Worm (Caenorhabditis elegans) whole organism, late embryonic: ENCODE data around the gene nhr-204.

Experiments
- K02D7.2 ChIP-seq: sonication (generic microtip); optimal IDR thresholded peaks from 2 replicates; lab custom pipeline; 2017; ENCODE audit warnings: mild to moderate bottlenecking, missing genetic modification characterization, missing compliant biosample characterization
- Y22D7AL.16 ChIP-seq: sonication (generic microtip); optimal IDR thresholded peaks from 2 replicates; lab custom pipeline; 2016; ENCODE audit warnings: missing genetic modification characterization, missing compliant biosample characterization
- ahr-1 ChIP-seq: sonication (generic microtip); optimal IDR thresholded peaks from 2 replicates; lab custom pipeline; 2016; ENCODE audit warnings: missing genetic modification characterization, missing compliant biosample characterization
- ceh-14 ChIP-seq: sonication (generic microtip); optimal IDR thresholded peaks from 2 replicates; lab custom pipeline; 2016; ENCODE audit warnings: missing genotype, missing genetic modification characterization, missing compliant biosample characterization
- ceh-18 ChIP-seq: sonication (generic microtip); optimal IDR thresholded peaks from 2 replicates; lab custom pipeline; 2016; ENCODE audit warnings: missing genetic modification characterization, missing compliant biosample characterization
- ceh-19 ChIP-seq: fragments of 200-800 bp; sonication (Bioruptor generic); optimal IDR thresholded peaks from 2 replicates; lab custom pipeline; 2018; ENCODE audit warnings: mild to moderate bottlenecking, missing genetic modification characterization, missing compliant biosample characterization
- ceh-30 ChIP-seq: fragments of 150-350 bp; optimal IDR thresholded peaks from 2 replicates; lab custom pipeline; 2014; ENCODE audit warnings: missing biosample characterization, missing genetic modification characterization
- ceh-31 ChIP-seq: sonication (generic microtip); optimal IDR thresholded peaks from 2 replicates; lab custom pipeline; 2016; ENCODE audit warnings: missing genetic modification characterization, missing compliant biosample characterization
- ceh-45 ChIP-seq: fragments of 200-800 bp; sonication (Bioruptor generic); IDR thresholded peaks from 2 replicates; pipeline ENCODE4 v1.3.6; 2022; ENCODE audit warnings: missing genetic modification reagents, missing genetic modification characterization, missing compliant biosample characterization
- che-1 ChIP-seq: sonication (generic microtip); optimal IDR thresholded peaks from 2 replicates; lab custom pipeline; 2016; ENCODE audit warnings: mild to moderate bottlenecking, missing genetic modification characterization, missing compliant biosample characterization
- dmd-4 ChIP-seq: sonication (generic microtip); optimal IDR thresholded peaks from 2 replicates; lab custom pipeline; 2016; ENCODE audit warnings: borderline replicate concordance, missing genetic modification characterization, missing compliant biosample characterization
- dve-1 ChIP-seq: sonication (generic microtip); optimal IDR thresholded peaks from 2 replicates; lab custom pipeline; 2017; ENCODE audit warnings: antibody characterized with exemption, mild to moderate bottlenecking, missing genetic modification characterization, missing compliant biosample characterization
- ets-4 ChIP-seq: sonication (generic microtip); optimal IDR thresholded peaks from 2 replicates; lab custom pipeline; 2016; ENCODE audit warnings: missing genetic modification characterization, missing compliant biosample characterization
- eyg-1 ChIP-seq: sonication (generic microtip); optimal IDR thresholded peaks from 2 replicates; lab custom pipeline; 2016; ENCODE audit warnings: missing genotype, missing genetic modification characterization, missing compliant biosample characterization
- fkh-6 ChIP-seq: sonication (generic microtip); optimal IDR thresholded peaks from 2 replicates; lab custom pipeline; 2016; ENCODE audit warnings: missing genetic modification characterization, missing compliant biosample characterization
- gmeb-2 ChIP-seq: sonication (generic microtip); optimal IDR thresholded peaks from 2 replicates; lab custom pipeline; 2016; ENCODE audit warnings: missing genetic modification characterization, inconsistent platforms, missing compliant biosample characterization
- hlh-15 ChIP-seq: sonication (generic microtip); optimal IDR thresholded peaks from 2 replicates; lab custom pipeline; 2016; ENCODE audit warnings: missing genetic modification characterization, missing compliant biosample characterization
- hlh-8 ChIP-seq: sonication (generic microtip); optimal IDR thresholded peaks from 2 replicates; lab custom pipeline; 2016; ENCODE audit warnings: missing genotype, missing genetic modification characterization, missing compliant biosample characterization
- lim-6 ChIP-seq: sonication (generic microtip); optimal IDR thresholded peaks from 2 replicates; lab custom pipeline; 2016; ENCODE audit warnings: missing genetic modification characterization, missing compliant biosample characterization
- lin-11 ChIP-seq: fragments of 200-800 bp; sonication (Bioruptor generic); optimal IDR thresholded peaks from 2 replicates; lab custom pipeline; 2018; ENCODE audit warnings: mild to moderate bottlenecking, missing genetic modification characterization, missing compliant biosample characterization
- mec-3 ChIP-seq: sonication (generic microtip); optimal IDR thresholded peaks from 2 replicates; lab custom pipeline; 2016; ENCODE audit warnings: borderline replicate concordance, missing genetic modification characterization, missing compliant biosample characterization
- nhr-11 ChIP-seq: fragments of 150-350 bp; optimal IDR thresholded peaks from 2 replicates; lab custom pipeline; 2014; ENCODE audit warnings: missing biosample characterization, missing genetic modification characterization
- npax-4 ChIP-seq: sonication (generic microtip); optimal IDR thresholded peaks from 2 replicates; lab custom pipeline; 2016; ENCODE audit warnings: missing genetic modification characterization, missing compliant biosample characterization
- odd-2 ChIP-seq: sonication (generic microtip); optimal IDR thresholded peaks from 2 replicates; lab custom pipeline; 2017; ENCODE audit warnings: antibody characterized with exemption, mild to moderate bottlenecking, missing genetic modification characterization, missing compliant biosample characterization
- pag-3 ChIP-seq: sonication (generic microtip); optimal IDR thresholded peaks from 2 replicates; lab custom pipeline; 2016; ENCODE audit warnings: missing compliant biosample characterization, missing genetic modification characterization, borderline replicate concordance
- pax-1 ChIP-seq: fragments of 150-350 bp; optimal IDR thresholded peaks from 2 replicates; lab custom pipeline; 2014; ENCODE audit warnings: missing biosample characterization, missing genetic modification characterization
- pha-2 ChIP-seq: sonication (generic microtip); optimal IDR thresholded peaks from 2 replicates; lab custom pipeline; 2017; ENCODE audit warnings: mild to moderate bottlenecking, missing genetic modification characterization, missing compliant biosample characterization
- pha-4 ChIP-seq: fragments of 150-350 bp; optimal IDR thresholded peaks from 2 replicates; lab custom pipeline; 2018; ENCODE audit warnings: missing biosample characterization, missing genetic modification reagents, missing genetic modification characterization
- pqm-1 ChIP-seq: sonication (generic microtip); optimal IDR thresholded peaks from 2 replicates; lab custom pipeline; 2016; ENCODE audit warnings: missing genetic modification characterization, missing compliant biosample characterization
- pros-1 ChIP-seq: fragments of 150-350 bp; optimal IDR thresholded peaks from 2 replicates; lab custom pipeline; 2014; ENCODE audit warnings: missing biosample characterization, missing genetic modification reagents, missing genetic modification characterization
- sox-2 ChIP-seq: fragments of 200-800 bp; sonication (Bioruptor generic); IDR thresholded peaks from 2 replicates; pipeline ENCODE4 v1.3.6; 2022; ENCODE audit warnings: missing genetic modification reagents, missing genetic modification characterization, missing compliant biosample characterization
- syd-9 ChIP-seq: sonication (generic microtip); optimal IDR thresholded peaks from 2 replicates; lab custom pipeline; 2016; ENCODE audit warnings: mild to moderate bottlenecking, missing genetic modification characterization, moderate library complexity, missing compliant biosample characterization
- tbx-7 ChIP-seq: sonication (generic microtip); optimal IDR thresholded peaks from 2 replicates; lab custom pipeline; 2016; ENCODE audit warnings: missing genotype, missing genetic modification characterization, missing compliant biosample characterization
- unc-42 ChIP-seq: sonication (generic microtip); optimal IDR thresholded peaks from 2 replicates; lab custom pipeline; 2016; ENCODE audit warnings: missing genotype, missing genetic modification characterization, missing compliant biosample characterization
- zip-5 ChIP-seq: sonication (generic microtip); optimal IDR thresholded peaks from 2 replicates; lab custom pipeline; 2016; ENCODE audit warnings: missing genetic modification characterization, missing compliant biosample characterization

nhr-204 gene

DNA sequence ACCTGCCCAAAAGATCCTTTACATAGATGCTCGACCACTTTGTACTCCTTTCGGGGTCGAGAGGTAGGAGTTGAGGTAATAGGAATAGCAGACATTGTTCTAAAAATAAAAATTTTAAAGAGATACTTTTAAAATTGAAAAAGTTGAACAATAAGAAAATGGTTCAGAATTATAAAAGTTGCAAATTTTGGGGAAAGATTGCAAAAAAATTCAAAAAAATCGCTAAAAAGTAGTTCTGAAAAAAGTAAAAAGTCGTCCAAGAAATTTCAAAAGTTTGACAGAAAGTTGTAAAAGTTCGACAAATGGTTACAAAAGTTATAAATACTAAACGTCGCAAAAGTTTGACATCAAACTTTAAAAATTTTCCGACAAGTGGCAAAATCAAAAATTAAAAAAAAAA lies 20.5 kb downstream of the nhr-204 start, which contains the start of gene R02C2.1:
Gene R02C2.1, minus strand, starts transcription at position 101 of the 400 bp plus-strand sequence.
- TF ChIP-seq ets-4 (tag; lab: Kevin White, UChicago) (no peak), gmeb-2 (tag; lab: Kevin White, UChicago) (no peak), hlh-8 (tag; lab: Kevin White, UChicago) (no peak), odd-2 (tag; lab: Kevin White, UChicago) (no peak), ceh-19 (GFP tag; lab: Kevin White, UChicago) (no peak), mec-3 (no peak), pha-2 (tag; lab: Kevin White, UChicago) (no peak), K02D7.2 (no peak), syd-9 (tag; lab: Kevin White, UChicago) (no peak), ceh-14 (tag; lab: Kevin White, UChicago) (no peak)
- TF ChIP-seq, all 69 proteins: peak for 0

DNA sequence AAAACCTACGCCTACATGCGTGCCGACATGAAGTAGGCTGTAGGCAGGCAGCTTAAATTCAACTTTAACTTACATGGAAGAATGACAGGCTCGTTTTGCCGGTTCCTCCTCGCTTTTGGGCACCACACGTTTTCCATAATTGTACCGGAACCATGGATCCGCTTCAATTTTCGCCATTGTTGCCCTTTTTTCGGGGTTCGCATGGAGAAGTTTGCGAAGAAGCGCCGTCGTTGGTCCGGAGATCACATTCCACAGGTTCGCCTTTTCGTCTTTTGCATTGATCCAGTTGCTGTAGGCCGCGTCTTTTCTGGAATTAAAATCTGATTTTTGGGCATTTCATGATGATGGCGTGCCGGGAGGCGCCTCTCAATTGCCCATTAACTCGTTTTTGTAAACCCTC lies 21.6 kb downstream of the nhr-204 start:
- TF ChIP-seq ceh-14 (tag; lab: Kevin White, UChicago) = no peak
- TF ChIP-seq dmd-4 (tag; lab: Kevin White, UChicago) = no peak
- no peak for TF ChIP-seq pha-2 (tag; lab: Kevin White, UChicago)
- no peak for TF ChIP-seq K02D7.2
- no peak for TF ChIP-seq dve-1 (tag; lab: Kevin White, UChicago)
- TF ChIP-seq lin-11 (tag; lab: Kevin White, UChicago) = no peak
- TF ChIP-seq ceh-18 (tag; lab: Kevin White, UChicago) = no peak
- TF ChIP-seq Y22D7AL.16 (tag; lab: Kevin White, UChicago) = no peak
- TF ChIP-seq fkh-6 (tag; lab: Kevin White, UChicago) = no peak
- no peak for TF ChIP-seq pros-1 (tag; lab: Kevin White, UChicago)
- no peak for TF ChIP-seq mec-3
- TF ChIP-seq ceh-30 (tag; lab: Kevin White, UChicago) = no peak
- no peak for TF ChIP-seq pag-3 (tag; lab: Kevin White, UChicago)
- TF ChIP-seq pax-1 (tag; lab: Kevin White, UChicago) = no peak
- no peak for TF ChIP-seq che-1
- no peak for TF ChIP-seq lim-6 (tag; lab: Kevin White, UChicago)
- no peak for TF ChIP-seq pqm-1
- TF ChIP-seq tbx-7 = no peak
- TF ChIP-seq, all 69 proteins: peak for 0

DNA sequence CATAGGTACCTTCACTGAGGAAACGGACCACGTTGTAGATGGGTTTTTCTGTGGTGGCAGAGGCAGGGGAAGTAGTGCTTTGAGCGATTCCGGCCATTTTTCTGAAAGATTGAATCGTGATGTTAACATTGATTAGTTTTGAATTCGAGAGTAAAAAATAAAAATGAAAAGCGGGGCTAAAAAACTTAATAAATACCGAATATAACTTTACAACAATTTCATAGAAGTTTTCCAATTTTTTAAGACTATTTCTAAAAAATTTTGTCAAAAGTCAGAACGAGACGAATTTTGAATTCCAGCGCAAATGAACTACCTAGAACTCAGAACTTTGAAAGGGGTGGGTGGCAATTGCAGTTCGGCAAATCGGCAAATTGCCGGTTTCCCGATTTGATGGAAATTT lies 24.1 kb downstream of the nhr-204 start, which contains the start of gene kin-33:
Gene kin-33, minus strand, starts transcription at position 101 of the 400 bp plus-strand sequence.
- no peak for TF ChIP-seq pros-1 (tag; lab: Kevin White, UChicago)
- TF ChIP-seq che-1 = no peak
- no peak for TF ChIP-seq gmeb-2 (tag; lab: Kevin White, UChicago)
- no peak for TF ChIP-seq ceh-30 (tag; lab: Kevin White, UChicago)
- no peak for TF ChIP-seq ceh-31 (tag; lab: Kevin White, UChicago)
- no peak for TF ChIP-seq ceh-18 (tag; lab: Kevin White, UChicago)
- TF ChIP-seq, all 69 proteins: peak for 0

DNA sequence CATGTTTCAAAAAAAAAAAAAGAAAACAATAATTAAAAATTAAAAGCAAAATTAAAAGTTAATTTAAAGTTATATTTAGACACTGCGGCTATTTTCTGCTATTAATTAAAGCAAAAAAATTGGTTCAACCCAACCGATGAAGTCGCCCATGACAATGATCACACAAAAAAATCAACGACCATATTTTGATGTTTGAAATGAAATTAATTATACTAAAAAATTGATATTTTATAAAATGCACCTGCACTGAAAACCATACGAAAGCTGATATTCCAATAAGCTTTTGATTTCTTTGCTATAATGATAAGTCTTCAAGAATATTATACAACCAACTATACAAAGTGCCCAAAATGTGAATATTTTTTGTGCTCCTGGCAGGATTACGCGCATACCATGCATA lies 39.0 kb downstream of the nhr-204 start, which contains the start of gene srh-80:
Gene srh-80, plus strand, starts transcription at position 301 of the 400 bp plus-strand sequence.
- TF ChIP-seq ahr-1 (tag; lab: Kevin White, UChicago) (no peak), tbx-7 (no peak), K02D7.2 (no peak), Y22D7AL.16 (tag; lab: Kevin White, UChicago) (no peak), sox-2 (GFP tag; lab: Robert Waterston, UW) (no peak), npax-4 (no peak), unc-42 (no peak), ceh-45 (GFP tag; lab: Robert Waterston, UW) (no peak), hlh-15 (no peak), che-1 (no peak), nhr-11 (tag; lab: Kevin White, UChicago) (no peak), pros-1 (tag; lab: Kevin White, UChicago) (no peak), eyg-1 (no peak), pha-4 (tag; lab: Kevin White, UChicago) (no peak), zip-5 (tag; lab: Kevin White, UChicago) (no peak)
- TF ChIP-seq, all 69 proteins: peak for 0
